Worm (Caenorhabditis elegans): ENCODE measurements around the gene unc-44.
"Not testable (repeated sequence)": the region's sequence is repeated elsewhere in the genome, so short reads cannot be mapped to it uniquely, and the experiment has no call there.

Gene unc-44

DNA sequence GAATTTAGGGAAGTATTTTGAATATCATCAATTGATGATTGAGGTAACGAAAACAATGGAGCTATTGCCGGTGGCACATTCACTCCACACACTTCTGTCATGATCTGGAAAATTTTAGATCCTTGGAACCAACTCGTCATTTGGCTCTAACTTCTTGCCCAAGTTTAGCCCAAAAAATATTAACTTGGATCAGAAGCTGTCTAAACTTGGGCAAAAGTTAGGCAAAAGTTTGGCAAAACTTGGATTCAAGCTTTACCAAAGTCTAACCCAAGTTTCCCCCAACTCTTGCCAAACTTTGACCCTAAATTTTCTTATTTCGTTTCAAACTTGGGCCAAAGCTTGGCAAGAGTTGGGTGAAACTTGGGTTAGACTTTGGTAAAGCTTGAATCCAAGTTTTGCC lies 58.2 kb downstream of the unc-44 start, which contains the start of gene pqn-22:
pqn-22 (minus strand) TSS at position 101 of the 400 bp plus-strand sequence.
- TF ChIP-seq zag-1 (tag; optimal IDR thresholded peaks at IDR 0.05); nfya-1 (tag; optimal IDR thresholded peaks at IDR 0.05; ENCODE audit: insufficient read depth); nhr-11 (tag; optimal IDR thresholded peaks at IDR 0.05): not testable (repeated sequence)

DNA sequence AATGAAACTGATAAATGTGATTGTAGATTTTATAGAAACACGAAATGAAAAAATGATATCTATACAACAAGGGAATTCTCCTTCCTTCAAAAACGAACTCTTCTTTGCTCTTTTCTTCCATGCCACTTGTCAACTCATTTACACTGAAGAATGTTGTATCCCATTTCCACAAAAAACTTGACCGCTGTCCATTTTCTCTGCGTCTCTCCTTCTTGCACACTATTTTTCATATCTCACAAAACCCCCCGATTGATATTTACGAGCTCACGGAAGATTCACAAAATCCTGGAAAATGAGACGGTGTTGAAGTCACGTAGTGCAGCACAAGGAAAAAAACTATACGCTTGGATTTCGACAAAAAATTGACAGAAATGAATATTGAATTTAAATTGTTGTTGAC lies 59.8 kb downstream of the unc-44 start:
- TF ChIP-seq tbx-2 (tag; optimal IDR thresholded peaks at IDR 0.05) (no peak), zag-1 (tag; optimal IDR thresholded peaks at IDR 0.05) (no peak), nhr-43 (tag; optimal IDR thresholded peaks at IDR 0.05; ENCODE audit: poor library complexity, severe bottlenecking) (no peak), unc-62 (GFP tag; optimal IDR thresholded peaks at IDR 0.05) (no peak), ceh-9 (tag; optimal IDR thresholded peaks at IDR 0.05) (no peak), ama-1 (optimal IDR thresholded peaks at IDR 0.05) (no peak), hmg-11 (tag; optimal IDR thresholded peaks at IDR 0.05) (no peak), lin-39 (tag; optimal IDR thresholded peaks at IDR 0.05) (no peak), aly-2 (tag; optimal IDR thresholded peaks at IDR 0.05) (no peak), nhr-76 (tag; optimal IDR thresholded peaks at IDR 0.05) (no peak), ceh-28 (tag; optimal IDR thresholded peaks at IDR 0.05) (no peak), elt-3 (tag; optimal IDR thresholded peaks at IDR 0.05) (no peak)

DNA sequence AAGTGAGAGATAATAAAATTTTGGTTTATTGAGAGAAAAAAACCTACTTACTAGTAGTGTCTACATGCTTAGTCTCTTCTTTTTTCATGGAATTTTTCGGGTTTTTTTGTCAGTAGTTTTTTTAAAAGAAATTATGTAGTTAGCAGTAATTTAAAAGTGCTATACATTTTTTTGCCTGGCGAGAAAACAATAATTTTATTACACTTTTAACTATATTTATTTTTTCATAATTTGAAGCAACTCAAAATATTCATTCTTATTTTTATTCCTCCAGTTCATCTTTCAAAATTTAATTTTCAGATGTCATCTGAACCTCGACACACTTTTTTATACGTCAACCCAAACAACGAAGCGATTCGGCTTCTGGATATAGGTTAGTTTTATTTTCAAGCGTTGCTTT lies 65.3 kb downstream of the unc-44 start, which contains the start of gene kcc-2:
kcc-2 (plus strand) TSS at position 301 of the 400 bp plus-strand sequence.
- no peak for TF ChIP-seq nfya-1 (tag; optimal IDR thresholded peaks at IDR 0.05; ENCODE audit: insufficient read depth)
- TF ChIP-seq fkh-10 (GFP tag; optimal IDR thresholded peaks at IDR 0.05), result peak; percentile 64

DNA sequence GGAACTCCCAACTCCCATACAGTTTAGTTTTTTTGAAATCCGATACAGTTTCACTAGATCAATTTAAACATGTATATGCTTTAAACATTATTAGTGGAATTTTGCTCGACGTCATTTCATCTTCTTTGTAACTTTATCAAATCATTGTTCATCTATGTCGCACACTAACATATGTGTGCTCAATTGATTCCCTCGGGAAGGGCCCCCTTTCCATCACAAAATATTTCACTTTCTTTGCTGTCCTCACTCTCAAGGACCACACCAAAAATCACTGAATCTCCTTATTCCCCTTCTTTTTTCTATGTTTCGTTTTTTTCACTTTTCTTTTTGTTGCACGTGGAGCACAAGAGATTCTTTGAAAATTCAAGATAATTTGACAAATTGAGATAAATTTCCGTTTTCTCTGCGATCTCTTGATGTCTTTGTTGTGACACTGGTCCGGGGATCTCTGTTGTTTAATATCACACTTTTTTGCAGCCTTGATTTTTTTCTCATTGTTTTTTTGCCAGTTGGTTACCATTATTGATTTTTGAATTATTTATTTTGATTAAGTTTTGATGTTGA lies 71.9 kb downstream of the unc-44 start:
- TF ChIP-seq fkh-10 (GFP tag; optimal IDR thresholded peaks at IDR 0.05) (peak; percentile 72), pha-4 (tag; optimal IDR thresholded peaks at IDR 0.05) (no peak), ceh-28 (tag; optimal IDR thresholded peaks at IDR 0.05) (no peak), elt-1 (tag; optimal IDR thresholded peaks at IDR 0.05) (no peak), nhr-23 (tag; optimal IDR thresholded peaks at IDR 0.05) (no peak)

DNA sequence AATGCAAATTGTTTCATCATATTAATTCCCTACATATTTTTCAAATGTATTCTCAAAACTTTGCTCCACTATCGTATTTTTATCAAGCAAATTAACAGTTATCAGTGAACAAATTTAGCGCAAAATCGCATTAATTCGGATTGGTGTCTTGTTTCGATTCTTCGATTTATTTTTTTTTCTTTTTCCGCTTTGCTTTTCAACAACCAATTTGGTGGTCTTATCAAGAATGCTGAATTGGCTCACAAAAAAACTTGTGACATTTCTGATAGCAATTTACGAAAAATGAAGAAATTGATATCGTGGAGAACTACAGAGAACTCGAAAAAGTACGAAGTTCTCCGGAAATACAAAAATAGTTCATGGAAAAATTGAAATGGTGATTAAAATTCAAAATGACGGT lies 73.1 kb downstream of the unc-44 start:
- TF ChIP-seq pha-4 (tag; optimal IDR thresholded peaks at IDR 0.05) (peak; percentile 58), elt-2 (tag; optimal IDR thresholded peaks at IDR 0.05) (peak; percentile 95), fkh-10 (GFP tag; optimal IDR thresholded peaks at IDR 0.05) (no peak), nhr-237 (tag; optimal IDR thresholded peaks at IDR 0.05) (no peak), jun-1 (tag; optimal IDR thresholded peaks at IDR 0.05) (peak; percentile 14), ceh-82 (tag; optimal IDR thresholded peaks at IDR 0.05) (no peak), elt-3 (tag; optimal IDR thresholded peaks at IDR 0.05) (no peak), ceh-28 (tag; optimal IDR thresholded peaks at IDR 0.05) (no peak), pqm-1 (tag; optimal IDR thresholded peaks at IDR 0.05) (peak; percentile 73), nhr-25 (tag; optimal IDR thresholded peaks at IDR 0.05) (no peak)

DNA sequence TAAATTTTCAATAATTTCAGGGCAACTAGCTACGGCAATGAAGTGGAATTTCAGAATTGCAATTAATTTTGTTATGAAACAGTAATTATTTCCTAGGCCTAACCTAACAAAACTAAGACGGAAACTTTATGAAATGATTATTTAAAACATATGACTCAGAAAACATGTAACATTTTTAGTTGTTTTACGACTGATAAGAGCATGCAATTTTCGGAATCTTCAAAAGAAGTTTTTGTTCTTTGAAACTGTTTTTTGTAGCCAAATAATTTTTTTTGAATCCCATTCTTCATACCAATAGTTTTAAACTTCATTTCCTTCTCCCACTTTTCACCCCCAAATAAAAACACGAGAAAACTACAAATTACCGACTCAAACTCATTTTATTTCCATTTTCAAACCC lies 73.7 kb downstream of the unc-44 start:
- no peak for TF ChIP-seq mml-1 (tag; optimal IDR thresholded peaks at IDR 0.05)
- TF ChIP-seq pqm-1 (tag; optimal IDR thresholded peaks at IDR 0.05), result peak; percentile 72

DNA sequence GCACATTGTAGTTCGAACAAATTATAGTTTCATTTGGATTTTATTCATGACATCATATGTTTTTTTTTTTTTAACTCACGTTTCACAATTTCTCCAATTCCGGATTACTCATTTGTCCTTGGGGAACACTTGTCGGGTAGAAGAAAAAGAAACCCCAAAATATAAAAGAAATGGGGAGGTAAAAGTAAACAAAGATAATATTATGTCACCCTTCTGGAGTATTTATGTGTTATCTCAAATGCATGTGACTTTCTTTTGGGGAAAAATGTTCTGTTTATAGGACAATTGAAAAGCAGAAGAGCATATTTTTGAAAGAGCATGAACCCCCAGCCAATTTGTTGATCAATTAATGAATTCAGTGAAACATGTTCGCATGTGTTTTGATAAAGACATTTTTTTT lies 76.5 kb downstream of the unc-44 start:
- TF ChIP-seq nhr-11 (tag; optimal IDR thresholded peaks at IDR 0.05), result no peak
- TF ChIP-seq aly-2 (tag; optimal IDR thresholded peaks at IDR 0.05), result no peak
- TF ChIP-seq nhr-12 (tag; optimal IDR thresholded peaks at IDR 0.05), result no peak
- no peak for TF ChIP-seq egl-27 (tag; optimal IDR thresholded peaks at IDR 0.05)
- peak; percentile 94 for TF ChIP-seq pha-4 (tag; optimal IDR thresholded peaks at IDR 0.05)
- TF ChIP-seq lin-39 (tag; optimal IDR thresholded peaks at IDR 0.05), result no peak
- no peak for TF ChIP-seq mdl-1 (tag; optimal IDR thresholded peaks at IDR 0.05)
- peak; percentile 16 for TF ChIP-seq jun-1 (tag; optimal IDR thresholded peaks at IDR 0.05)
- TF ChIP-seq ceh-82 (tag; optimal IDR thresholded peaks at IDR 0.05), result no peak
- peak; percentile 59 for TF ChIP-seq pqm-1 (tag; optimal IDR thresholded peaks at IDR 0.05)
- no peak for TF ChIP-seq nhr-25 (tag; optimal IDR thresholded peaks at IDR 0.05)
- TF ChIP-seq skn-1 (tag; optimal IDR thresholded peaks at IDR 0.05), result no peak
- no peak for TF ChIP-seq ceh-16 (tag; optimal IDR thresholded peaks at IDR 0.05)
- no peak for TF ChIP-seq egl-5 (tag; optimal IDR thresholded peaks at IDR 0.05)
- no peak for TF ChIP-seq nhr-23 (tag; optimal IDR thresholded peaks at IDR 0.05)
- no peak for TF ChIP-seq hmg-11 (tag; optimal IDR thresholded peaks at IDR 0.05)
- TF ChIP-seq daf-12 (tag; optimal IDR thresholded peaks at IDR 0.05), result no peak
- TF ChIP-seq ztf-11 (tag; optimal IDR thresholded peaks at IDR 0.05), result no peak
- TF ChIP-seq elt-2 (tag; optimal IDR thresholded peaks at IDR 0.05), result peak; percentile 55
- TF ChIP-seq sea-2 (GFP tag; optimal IDR thresholded peaks at IDR 0.05), result no peak
- TF ChIP-seq ceh-28 (tag; optimal IDR thresholded peaks at IDR 0.05), result no peak
- no peak for TF ChIP-seq fos-1 (tag; optimal IDR thresholded peaks at IDR 0.05)
- no peak for TF ChIP-seq mml-1 (tag; optimal IDR thresholded peaks at IDR 0.05)
- no peak for TF ChIP-seq eor-1 (tag; optimal IDR thresholded peaks at IDR 0.05)
- TF ChIP-seq unc-62 (GFP tag; optimal IDR thresholded peaks at IDR 0.05), result no peak
- no peak for TF ChIP-seq fkh-2 (tag; optimal IDR thresholded peaks at IDR 0.05)
- no peak for TF ChIP-seq nhr-28 (tag; optimal IDR thresholded peaks at IDR 0.05)

Measured in whole organism, L3 larva.